Fruit fly (Drosophila melanogaster): ENCODE measurements around the gene lost.

Gene lost

dm6 chr3R:4399810-4400496, 2.9 kb upstream of the lost start (continued):
- TF ChIP-seq CG13287 (GFP tag; IDR thresholded peaks at IDR 0.05; ENCODE audit: partially characterized antibody) = peak; percentile 15; the same call in 1 of the 2 replicates
- no peak for TF ChIP-seq CG8089 (GFP tag; optimal IDR thresholded peaks at IDR 0.05)
- no peak for TF ChIP-seq CG9609 (GFP tag; optimal IDR thresholded peaks at IDR 0.05)
- no peak for TF ChIP-seq wor (GFP tag; IDR thresholded peaks at IDR 0.05)
- TF ChIP-seq cato (GFP tag; optimal IDR thresholded peaks at IDR 0.05; ENCODE audit: borderline replicate concordance) = no peak
- no peak for TF ChIP-seq wek (GFP tag; optimal IDR thresholded peaks at IDR 0.05)
- no peak for TF ChIP-seq CG32772 (GFP tag; IDR thresholded peaks at IDR 0.05)
- no peak for TF ChIP-seq CG4820 (GFP tag; optimal IDR thresholded peaks at IDR 0.05)
- TF ChIP-seq CG15011 (GFP tag; optimal IDR thresholded peaks at IDR 0.05) = no peak
- peak; percentile 7 for TF ChIP-seq CG8924 (tag; optimal IDR thresholded peaks at IDR 0.05)
- TF ChIP-seq ttk (GFP tag; IDR thresholded peaks at IDR 0.05) = no peak
- 0 out of 2 replicates have a peak, but pooled peaks have one; percentile 26 for TF ChIP-seq CG9215 (GFP tag; IDR thresholded peaks at IDR 0.05)
- no peak for TF ChIP-seq tx (GFP tag; optimal IDR thresholded peaks at IDR 0.05)
- no peak for TF ChIP-seq CG33557 (GFP tag; optimal IDR thresholded peaks at IDR 0.05)
- peak; percentile 43 for TF ChIP-seq CG2712 (tag; optimal IDR thresholded peaks at IDR 0.05)
- TF ChIP-seq zen2 (GFP tag; IDR thresholded peaks at IDR 0.05; ENCODE audit: partially characterized antibody) = no peak
- TF ChIP-seq nerfin-2 (GFP tag; IDR thresholded peaks at IDR 0.05; ENCODE audit: partially characterized antibody) = no peak
- no peak for TF ChIP-seq Bgb (GFP tag; IDR thresholded peaks at IDR 0.05; ENCODE audit: partially characterized antibody)
- TF ChIP-seq Poxn (GFP tag; IDR thresholded peaks at IDR 0.05) = no peak
- TF ChIP-seq twi (tag; optimal IDR thresholded peaks at IDR 0.05) = no peak
- TF ChIP-seq CG8290 (GFP tag; optimal IDR thresholded peaks at IDR 0.05) = no peak
- no peak for TF ChIP-seq CG8290 (tag; optimal IDR thresholded peaks at IDR 0.05)
- no peak for TF ChIP-seq vfl (GFP tag; optimal IDR thresholded peaks at IDR 0.05)
- no peak for TF ChIP-seq CG4360 (GFP tag; IDR thresholded peaks at IDR 0.05)
- no peak for TF ChIP-seq CG12104 (GFP tag; optimal IDR thresholded peaks at IDR 0.05)
- no peak for TF ChIP-seq CG12299 (tag; optimal IDR thresholded peaks at IDR 0.05)
- TF ChIP-seq CG12236 (GFP tag; optimal IDR thresholded peaks at IDR 0.05) = no peak
- TF ChIP-seq sima (GFP tag; optimal IDR thresholded peaks at IDR 0.05) = no peak
- no peak for TF ChIP-seq D (optimal IDR thresholded peaks at IDR 0.05)
- TF ChIP-seq D (GFP tag; optimal IDR thresholded peaks at IDR 0.05) = no peak
- TF ChIP-seq dmrt11E (tag; optimal IDR thresholded peaks at IDR 0.05) = peak; percentile 40
- TF ChIP-seq CG8944 (GFP tag; optimal IDR thresholded peaks at IDR 0.05) = no peak
- no peak for TF ChIP-seq CG2875 (GFP tag; optimal IDR thresholded peaks at IDR 0.05)
- TF ChIP-seq Adf1 (GFP tag; IDR thresholded peaks at IDR 0.05) = no peak
- TF ChIP-seq CG11696 (GFP tag; IDR thresholded peaks at IDR 0.05) = no peak
- TF ChIP-seq salm (tag; optimal IDR thresholded peaks at IDR 0.05) = no peak
- TF ChIP-seq CG1602 (GFP tag; optimal IDR thresholded peaks at IDR 0.05) = peak; percentile 24
- TF ChIP-seq Spps (tag; optimal IDR thresholded peaks at IDR 0.05) = no peak
- no peak for TF ChIP-seq slou (GFP tag; optimal IDR thresholded peaks at IDR 0.05)
- TF ChIP-seq Rfx (GFP tag; IDR thresholded peaks at IDR 0.05) = peak; percentile 49; the same call in 1 of the 2 replicates
- no peak for TF ChIP-seq Dek (tag; optimal IDR thresholded peaks at IDR 0.05)
- no peak for TF ChIP-seq NK7.1 (GFP tag; optimal IDR thresholded peaks at IDR 0.05)
- no peak for TF ChIP-seq CG4707 (GFP tag; optimal IDR thresholded peaks at IDR 0.05)
- TF ChIP-seq ash1 (GFP tag; optimal IDR thresholded peaks at IDR 0.05) = no peak
- no peak for TF ChIP-seq Doc3 (GFP tag; IDR thresholded peaks at IDR 0.05; ENCODE audit: partially characterized antibody)
- no peak for TF ChIP-seq CG31388 (GFP tag; optimal IDR thresholded peaks at IDR 0.05)
- TF ChIP-seq az2 (GFP tag; optimal IDR thresholded peaks at IDR 0.05) = no peak
- no peak for TF ChIP-seq H15 (GFP tag; IDR thresholded peaks at IDR 0.05)
- no peak for TF ChIP-seq CHES-1-like (GFP tag; optimal IDR thresholded peaks at IDR 0.05)
- no peak for TF ChIP-seq sr (GFP tag; IDR thresholded peaks at IDR 0.05)
- no peak for TF ChIP-seq onecut (GFP tag; IDR thresholded peaks at IDR 0.05)

Data from whole organism, embryonic.